Fruit fly (Drosophila melanogaster) whole organism, embryonic: ENCODE data around the gene CG7579.

Experiments
- Abd-B ChIP-seq: fragments of 200-800 bp; sonication (Bioruptor generic); optimal IDR thresholded peaks from 2 replicates; lab custom pipeline; 2018; ENCODE audit warnings: missing biosample characterization, mild to moderate bottlenecking, missing genetic modification characterization, moderate library complexity
- B-H2 ChIP-seq: fragments of 200-800 bp; sonication (Bioruptor generic); optimal IDR thresholded peaks from 2 replicates; lab custom pipeline; 2018; ENCODE audit warnings: missing biosample characterization, mild to moderate bottlenecking, missing genetic modification characterization
- CG4282 ChIP-seq: fragments of 200-800 bp; sonication (Bioruptor generic); optimal IDR thresholded peaks from 2 replicates; lab custom pipeline; 2016; ENCODE audit warnings: missing biosample characterization, missing genetic modification characterization
- Elba2 ChIP-seq: fragments of 200-800 bp; sonication (Bioruptor generic); optimal IDR thresholded peaks from 3 replicates; lab custom pipeline; 2016; ENCODE audit warnings: missing biosample characterization, missing genetic modification characterization
- HLH4C ChIP-seq: fragments of 200-800 bp; sonication (Bioruptor generic); IDR thresholded peaks from 3 replicates; pipeline ENCODE4 v1.3.6; 2022; ENCODE audit warnings: missing biosample characterization, missing genetic modification characterization; ENCODE audit not compliant: partially characterized antibody
- Hr78 ChIP-seq, 2 experiments: fragments of 200-800 bp in 1 of 2; fragments of >200 bp in 1 of 2; sonication (Bioruptor generic) in 1 of 2; optimal IDR thresholded peaks; 2 replicates each; lab custom pipeline; 2017 to 2019; ENCODE audit warnings: missing biosample characterization in 2 of 2, missing genetic modification characterization in 2 of 2, mild to moderate bottlenecking in 1 of 2, moderate library complexity in 1 of 2
- Lim3 ChIP-seq: fragments of 200-800 bp; sonication (Bioruptor generic); IDR thresholded peaks from 2 replicates; pipeline ENCODE4 v1.3.6; 2022; ENCODE audit warnings: missing biosample characterization, missing genetic modification characterization
- br ChIP-seq: fragments of >200 bp; optimal IDR thresholded peaks from 2 replicates; lab custom pipeline; 2017
- dm ChIP-seq: fragments of 200-800 bp; sonication (Bioruptor generic); optimal IDR thresholded peaks from 3 replicates; lab custom pipeline; 2016; ENCODE audit warnings: missing biosample characterization, missing genetic modification characterization
- dmrt11E ChIP-seq: fragments of 200-800 bp; sonication (Bioruptor generic); optimal IDR thresholded peaks from 3 replicates; lab custom pipeline; 2018; ENCODE audit warnings: missing biosample characterization, mild to moderate bottlenecking, missing genetic modification characterization, moderate library complexity
- hb ChIP-seq: fragments of 200-800 bp; sonication (Bioruptor generic); IDR thresholded peaks from 3 replicates; pipeline ENCODE4 v1.3.6; 2022; ENCODE audit warnings: missing biosample characterization, missing genetic modification characterization; ENCODE audit not compliant: partially characterized antibody
- tap ChIP-seq: fragments of 200-800 bp; optimal IDR thresholded peaks from 3 replicates; lab custom pipeline; 2019; ENCODE audit warnings: missing biosample characterization, mild to moderate bottlenecking, missing genetic modification characterization, moderate library complexity

DNA sequence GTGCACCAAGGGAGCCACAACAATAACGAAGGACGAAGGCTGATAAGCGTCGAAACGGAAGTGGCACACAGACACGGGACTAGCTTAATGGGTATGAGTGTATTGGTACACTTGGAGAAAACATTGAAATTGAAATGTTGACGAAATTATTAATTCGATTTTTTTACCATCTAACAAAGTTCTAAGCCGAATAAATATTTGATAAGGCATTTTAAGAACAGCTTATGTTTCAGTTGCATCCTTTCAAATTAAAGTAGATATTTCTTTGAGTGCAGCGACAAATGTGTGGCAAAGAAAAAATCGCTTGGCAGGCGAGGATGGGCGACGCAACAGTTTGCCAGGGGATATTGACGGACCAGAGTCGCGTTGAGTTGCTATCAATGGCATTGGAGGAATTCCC lies 43.3 kb downstream of the CG7579 start:
- TF ChIP-seq dmrt11E (tag; lab: Kevin White, UChicago) (peak; percentile 31), HLH4C (GFP tag; lab: Robert Waterston, UW) (no peak), hb (GFP tag; lab: Robert Waterston, UW) (no peak), Abd-B (GFP tag; lab: Kevin White, UChicago) (no peak), Hr78 (GFP tag; optimal IDR thresholded peaks at IDR 0.05; lab: Kevin White, UChicago) (no peak), dm (no peak), br (lab: Kevin White, UChicago) (no peak), Elba2 (GFP tag; lab: Kevin White, UChicago) (no peak), tap (tag; lab: Kevin White, UChicago) (no peak), Lim3 (no peak), B-H2 (GFP tag; lab: Kevin White, UChicago) (no peak), CG4282 (GFP tag; lab: Kevin White, UChicago) (no peak)
